Worm (Caenorhabditis elegans): ENCODE data around the gene sysm-1.

- TF ChIP-seq ceh-82 (tag; optimal IDR thresholded peaks at IDR 0.05) (no peak), nhr-237 (tag; optimal IDR thresholded peaks at IDR 0.05) (no peak), mxl-2 (GFP tag; conservative IDR thresholded peaks at IDR 0.05) (no peak), hlh-30 (tag; optimal IDR thresholded peaks at IDR 0.05; ENCODE audit: insufficient read depth) (no peak), lin-39 (tag; optimal IDR thresholded peaks at IDR 0.05) (no peak), unc-39 (tag; optimal IDR thresholded peaks at IDR 0.05) (no peak), daf-16 (GFP tag; optimal IDR thresholded peaks at IDR 0.05) (peak in 1 of 2 experiments; percentile 91), daf-16 (tag; optimal IDR thresholded peaks at IDR 0.05) (no peak), zag-1 (tag; optimal IDR thresholded peaks at IDR 0.05) (no peak), snpc-4 (tag; optimal IDR thresholded peaks at IDR 0.05) (no peak), set-16 (GFP tag; IDR thresholded peaks at IDR 0.05) (no peak), lsy-2 (tag; optimal IDR thresholded peaks at IDR 0.05) (no peak), nhr-76 (tag; optimal IDR thresholded peaks at IDR 0.05) (no peak)
These were observed 4.6 kb downstream of the sysm-1 start for ce11 chrII:9078351-9078750.
